Worm (Caenorhabditis elegans) whole organism, L1 larva: ENCODE data around the gene klp-4.

Source experiments
- alr-1 ChIP-seq: fragments of 200-800 bp; sonication (Bioruptor generic); optimal IDR thresholded peaks from 2 replicates; lab custom pipeline; 2018; ENCODE audit warnings: borderline replicate concordance, mild to moderate bottlenecking, missing genetic modification characterization, missing compliant biosample characterization
- ama-1 ChIP-seq: fragments of 150-350 bp; optimal IDR thresholded peaks from 2 replicates; lab custom pipeline; 2014
- ztf-4 ChIP-seq: fragments of 150-350 bp; optimal IDR thresholded peaks from 2 replicates; lab custom pipeline; 2014; ENCODE audit warnings: missing biosample characterization, missing genetic modification characterization

- TF ChIP-seq ztf-4 (tag; lab: Kevin White, UChicago) (no peak), alr-1 (tag; lab: Kevin White, UChicago) (no peak), ama-1 (no peak)
Observed at ce11 chrX:3191353-3192065, 13.0 kb upstream of the klp-4 start.
